Worm (Caenorhabditis elegans) whole organism, midembryonic: ENCODE measurements around the gene spr-3.

Experiments used
- T22C8.4 ChIP-seq: fragments of 200-800 bp; sonication (Bioruptor generic); IDR thresholded peaks from 2 replicates; pipeline ENCODE4 v1.3.6; 2022; ENCODE audit warnings: missing genetic modification characterization, missing compliant biosample characterization
- cog-1 ChIP-seq: sonication (generic microtip); optimal IDR thresholded peaks from 2 replicates; lab custom pipeline; 2016; ENCODE audit warnings: missing genetic modification characterization, missing compliant biosample characterization
- flt-1 ChIP-seq: fragments of 200-800 bp; sonication (Bioruptor generic); IDR thresholded peaks from 2 replicates; pipeline ENCODE4 v1.3.6; 2022; ENCODE audit warnings: missing genetic modification characterization, missing compliant biosample characterization
- klf-2 ChIP-seq: fragments of 200-800 bp; sonication (Bioruptor generic); conservative IDR thresholded peaks from 2 replicates; pipeline ENCODE4 v1.3.6; 2022; ENCODE audit warnings: missing genetic modification reagents, missing genetic modification characterization, missing compliant biosample characterization
- med-1 ChIP-seq: sonication (generic microtip); optimal IDR thresholded peaks from 2 replicates; lab custom pipeline; 2017; ENCODE audit warnings: missing genetic modification characterization, mild to moderate bottlenecking, missing compliant biosample characterization, antibody characterized with exemption, missing genetic modification reagents; ENCODE audit not compliant: insufficient read depth
- ref-1 ChIP-seq: fragments of 200-800 bp; sonication (Bioruptor generic); conservative IDR thresholded peaks from 2 replicates; pipeline ENCODE4 v1.3.6; 2022; ENCODE audit warnings: missing genetic modification reagents, missing genetic modification characterization, missing compliant biosample characterization
- tab-1 ChIP-seq: fragments of 200-800 bp; sonication (Bioruptor generic); IDR thresholded peaks from 2 replicates; pipeline ENCODE4 v1.3.6; 2022; ENCODE audit warnings: missing genetic modification characterization, missing compliant biosample characterization

DNA sequence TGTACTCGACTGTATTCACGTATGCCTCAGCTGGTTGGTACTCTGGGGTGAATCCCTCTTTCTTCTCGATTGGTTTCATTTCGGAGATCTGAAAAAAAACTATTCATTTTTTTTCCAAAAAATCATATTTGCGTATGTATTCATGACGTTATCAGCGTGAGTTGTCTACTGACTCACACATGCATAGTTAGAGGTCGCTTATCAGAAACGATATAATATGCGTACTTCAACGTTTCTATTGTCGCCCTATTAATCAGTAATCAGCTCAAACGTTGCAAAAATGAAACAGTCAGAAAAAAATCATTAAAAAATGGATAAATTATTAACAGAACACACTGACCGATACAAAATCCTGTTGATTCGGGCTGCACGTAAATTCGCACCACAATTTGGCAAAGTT, 35.4 kb upstream of the spr-3 start:
- TF ChIP-seq cog-1 (tag; lab: Kevin White, UChicago) = no peak
- TF ChIP-seq T22C8.4 (GFP tag; lab: Robert Waterston, UW) = no peak
- no peak for TF ChIP-seq flt-1 (GFP tag; lab: Robert Waterston, UW)
- no peak for TF ChIP-seq tab-1 (GFP tag; lab: Robert Waterston, UW)
- no peak for TF ChIP-seq ref-1 (GFP tag; lab: Robert Waterston, UW)
- no peak for TF ChIP-seq klf-2
- TF ChIP-seq med-1 (GFP tag; lab: Kevin White, UChicago) = no peak
